Fruit fly (Drosophila melanogaster): ENCODE results near the gene Cdk2.

Gene Cdk2

DNA sequence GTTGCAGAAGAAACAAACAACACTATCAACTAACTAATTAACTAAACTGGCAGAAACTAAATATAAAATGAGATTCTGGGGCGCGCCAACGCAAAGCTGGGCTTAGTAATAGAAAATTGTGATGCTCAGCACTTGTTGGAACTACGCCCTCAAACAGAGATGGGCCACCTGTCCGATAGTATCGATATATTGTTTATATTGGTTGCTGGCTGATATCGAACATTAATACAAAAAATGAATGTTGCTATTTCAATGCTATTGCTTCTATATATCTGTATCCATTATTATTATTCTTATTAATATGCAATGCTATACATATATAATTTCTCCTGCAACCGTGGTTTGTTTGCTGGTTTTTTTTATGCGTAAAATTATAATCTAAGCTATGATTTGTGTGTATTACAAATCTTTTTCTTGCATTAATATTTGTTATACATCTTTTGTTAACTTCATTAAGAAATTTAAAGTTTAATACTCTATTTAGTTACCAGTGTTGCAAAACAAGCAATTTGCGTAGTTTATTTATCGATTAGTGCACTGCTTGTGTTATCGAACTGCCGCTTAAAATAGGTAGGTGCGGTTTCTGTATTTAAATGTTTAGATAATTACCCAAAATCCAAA lies 26.9 kb downstream of the Cdk2 start, which contains the start of gene CG31195:
Gene CG31195, minus strand, starts transcription at position 195 of the 621 bp plus-strand sequence.
- TF ChIP-seq usp (GFP tag; optimal IDR thresholded peaks at IDR 0.05) = no peak
- no peak for TF ChIP-seq pan (optimal IDR thresholded peaks at IDR 0.05)
- no peak for TF ChIP-seq CG8478 (optimal IDR thresholded peaks at IDR 0.05)
- TF ChIP-seq psq (optimal IDR thresholded peaks at IDR 0.05) = no peak
- TF ChIP-seq Dll (optimal IDR thresholded peaks at IDR 0.05) = no peak
- no peak for TF ChIP-seq EcR (GFP tag; optimal IDR thresholded peaks at IDR 0.05)

DNA sequence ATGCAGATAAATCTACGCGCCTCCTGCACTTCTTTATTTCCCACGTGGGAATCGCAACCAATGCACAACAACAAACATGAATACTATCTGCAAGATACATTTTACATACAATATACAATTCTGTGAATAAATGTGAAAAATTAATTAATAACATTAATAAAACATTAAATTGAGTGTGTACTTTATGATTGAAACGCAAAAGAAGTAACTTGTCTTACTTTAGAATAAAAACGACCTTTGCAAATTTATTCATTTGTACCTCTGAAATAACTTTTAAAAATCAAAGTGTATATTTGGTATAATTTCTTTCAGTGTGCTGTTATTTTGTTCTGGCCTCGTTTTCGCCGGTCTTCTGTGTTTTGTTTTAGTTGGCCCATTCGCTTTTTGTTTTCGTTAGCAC lies 28.6 kb downstream of the Cdk2 start:
- no peak for TF ChIP-seq psq (optimal IDR thresholded peaks at IDR 0.05)
- TF ChIP-seq CG8478 (optimal IDR thresholded peaks at IDR 0.05) = no peak
- no peak for TF ChIP-seq EcR (GFP tag; optimal IDR thresholded peaks at IDR 0.05)
- no peak for TF ChIP-seq pan (optimal IDR thresholded peaks at IDR 0.05)
- no peak for TF ChIP-seq usp (GFP tag; optimal IDR thresholded peaks at IDR 0.05)
- no peak for TF ChIP-seq Dll (optimal IDR thresholded peaks at IDR 0.05)

DNA sequence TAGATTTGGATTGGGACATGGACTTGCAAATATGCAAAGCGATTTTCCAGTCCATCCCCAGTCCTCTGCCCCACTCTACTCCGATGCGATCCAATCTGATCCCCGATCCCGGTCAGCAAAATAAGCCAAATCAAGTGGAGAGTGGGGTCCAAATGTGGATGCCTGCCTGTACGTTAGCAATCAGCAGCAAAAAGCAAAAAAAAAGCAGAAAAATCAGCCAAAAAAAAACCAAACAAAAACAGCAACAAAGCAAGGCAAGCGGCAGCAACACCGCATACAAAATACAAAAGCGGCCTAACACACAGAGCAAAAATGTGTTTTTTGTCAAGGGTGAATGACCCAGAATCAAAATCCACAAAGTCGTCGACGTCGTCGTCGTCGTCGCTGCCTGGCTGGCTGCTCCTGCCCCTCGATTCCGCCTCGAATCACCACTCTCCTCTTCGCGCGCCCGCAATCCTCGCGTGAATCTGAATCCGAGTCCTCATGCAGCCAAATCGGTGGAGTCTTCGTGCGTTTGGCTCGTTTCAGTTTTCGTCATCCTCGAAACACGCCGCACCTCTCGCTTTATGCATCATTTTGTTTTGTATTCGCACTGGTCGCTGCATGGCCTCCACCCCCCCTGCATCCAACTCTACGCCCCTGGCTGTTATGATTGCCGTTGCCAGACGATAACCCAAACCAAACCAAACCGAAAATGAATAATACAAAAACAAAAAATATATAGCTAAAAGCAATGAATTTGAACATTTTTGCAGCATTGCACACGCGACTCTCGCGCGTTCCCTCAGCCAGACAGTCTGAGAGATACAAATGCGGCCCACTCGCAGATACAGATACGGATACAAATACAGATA lies 30.1 kb downstream of the Cdk2 start:
- TF ChIP-seq EcR (GFP tag; optimal IDR thresholded peaks at IDR 0.05) = peak; percentile 88 to 90
- TF ChIP-seq CG8478 (optimal IDR thresholded peaks at IDR 0.05) = no peak

DNA sequence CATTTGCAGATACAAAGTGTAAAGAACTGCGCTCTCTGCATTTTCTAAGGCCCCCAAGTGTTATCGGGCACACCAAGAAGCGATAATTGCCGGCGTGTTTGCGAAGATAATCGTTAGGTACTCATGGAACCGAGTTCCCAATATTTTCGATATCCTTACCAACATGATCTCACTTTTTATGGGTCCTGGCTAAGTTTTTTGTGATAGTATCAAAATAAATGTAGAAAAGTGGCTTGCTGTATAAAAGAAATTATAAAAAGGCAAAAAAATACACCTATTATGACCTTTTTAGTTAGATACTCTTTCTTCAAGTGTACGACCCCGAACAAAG lies 30.7 kb downstream of the Cdk2 start:
- TF ChIP-seq psq (optimal IDR thresholded peaks at IDR 0.05) (no peak), usp (GFP tag; optimal IDR thresholded peaks at IDR 0.05) (no peak), Dll (optimal IDR thresholded peaks at IDR 0.05) (no peak), CG8478 (optimal IDR thresholded peaks at IDR 0.05) (no peak), EcR (GFP tag; optimal IDR thresholded peaks at IDR 0.05) (no peak), pan (optimal IDR thresholded peaks at IDR 0.05) (no peak)

DNA sequence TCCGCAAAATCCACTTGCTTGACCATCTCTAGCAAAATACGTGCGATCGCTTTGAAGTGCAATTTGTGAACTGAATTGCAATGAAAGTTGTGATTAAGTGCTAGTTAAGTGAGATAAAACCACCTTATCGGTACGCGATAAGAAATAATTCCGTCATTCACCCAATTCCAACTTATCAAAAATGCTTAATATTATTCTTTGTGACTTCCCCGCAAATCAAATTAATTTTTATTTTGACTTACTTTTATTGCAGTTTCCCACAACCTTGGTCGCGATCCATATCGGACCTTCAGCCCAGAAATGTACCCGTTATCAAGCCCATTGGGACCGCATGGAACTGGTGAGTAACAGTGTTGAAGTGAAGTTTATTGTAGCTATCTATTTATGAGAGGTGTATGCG lies 37.1 kb downstream of the Cdk2 start, which contains the start of gene Takl1:
Gene Takl1, minus strand, starts transcription at position 59 of the 400 bp plus-strand sequence.
- no peak for TF ChIP-seq pan (optimal IDR thresholded peaks at IDR 0.05)
- TF ChIP-seq usp (GFP tag; optimal IDR thresholded peaks at IDR 0.05) = no peak
- no peak for TF ChIP-seq EcR (GFP tag; optimal IDR thresholded peaks at IDR 0.05)
- no peak for TF ChIP-seq Dll (optimal IDR thresholded peaks at IDR 0.05)
- no peak for TF ChIP-seq CG8478 (optimal IDR thresholded peaks at IDR 0.05)
- TF ChIP-seq psq (optimal IDR thresholded peaks at IDR 0.05) = no peak

DNA sequence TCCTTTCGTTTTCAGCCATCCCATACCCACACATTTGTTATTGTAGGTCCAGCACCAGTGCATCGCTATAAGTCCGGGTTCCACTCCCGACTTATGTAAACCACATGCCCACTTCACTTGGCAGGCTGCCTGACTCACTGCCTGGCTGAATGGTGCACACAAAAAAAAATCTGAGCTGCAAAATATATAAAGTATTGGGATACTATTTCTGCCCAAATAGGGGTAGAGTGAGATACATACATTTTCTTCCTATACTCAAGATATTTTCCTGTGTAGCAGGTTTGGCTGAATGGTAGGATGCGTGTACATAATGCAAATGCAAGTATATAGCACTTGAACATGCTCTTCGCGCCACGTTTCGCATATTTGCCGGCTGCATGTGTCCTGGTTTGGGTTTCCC lies 37.8 kb downstream of the Cdk2 start:
- no peak for TF ChIP-seq Dll (optimal IDR thresholded peaks at IDR 0.05)
- no peak for TF ChIP-seq usp (GFP tag; optimal IDR thresholded peaks at IDR 0.05)
- TF ChIP-seq EcR (GFP tag; optimal IDR thresholded peaks at IDR 0.05) = no peak
- no peak for TF ChIP-seq pan (optimal IDR thresholded peaks at IDR 0.05)
- TF ChIP-seq psq (optimal IDR thresholded peaks at IDR 0.05) = no peak
- TF ChIP-seq CG8478 (optimal IDR thresholded peaks at IDR 0.05) = no peak

DNA sequence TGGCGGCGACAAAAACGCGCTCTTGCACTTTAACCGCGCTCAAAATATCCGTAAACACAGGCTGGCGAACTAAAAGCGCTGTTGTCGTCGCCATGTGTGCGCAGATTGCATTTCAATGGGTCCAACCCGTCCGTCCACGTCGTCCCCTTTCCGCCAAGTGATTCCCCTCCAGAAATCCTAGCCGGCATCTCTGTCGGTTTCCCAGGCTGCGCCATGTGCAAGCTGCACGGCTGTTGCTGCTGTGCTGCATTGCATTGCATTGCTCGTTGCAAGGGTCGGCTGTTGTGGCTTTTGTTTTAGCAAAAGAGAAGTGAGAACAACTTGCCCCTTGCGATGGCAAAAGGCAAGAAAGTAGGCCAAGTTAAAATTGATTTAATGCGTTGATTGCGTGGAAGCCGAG lies 38.7 kb downstream of the Cdk2 start:
- TF ChIP-seq usp (GFP tag; optimal IDR thresholded peaks at IDR 0.05) (no peak), pan (optimal IDR thresholded peaks at IDR 0.05) (no peak), EcR (GFP tag; optimal IDR thresholded peaks at IDR 0.05) (no peak), CG8478 (optimal IDR thresholded peaks at IDR 0.05) (no peak), psq (optimal IDR thresholded peaks at IDR 0.05) (no peak), Dll (optimal IDR thresholded peaks at IDR 0.05) (no peak)

DNA sequence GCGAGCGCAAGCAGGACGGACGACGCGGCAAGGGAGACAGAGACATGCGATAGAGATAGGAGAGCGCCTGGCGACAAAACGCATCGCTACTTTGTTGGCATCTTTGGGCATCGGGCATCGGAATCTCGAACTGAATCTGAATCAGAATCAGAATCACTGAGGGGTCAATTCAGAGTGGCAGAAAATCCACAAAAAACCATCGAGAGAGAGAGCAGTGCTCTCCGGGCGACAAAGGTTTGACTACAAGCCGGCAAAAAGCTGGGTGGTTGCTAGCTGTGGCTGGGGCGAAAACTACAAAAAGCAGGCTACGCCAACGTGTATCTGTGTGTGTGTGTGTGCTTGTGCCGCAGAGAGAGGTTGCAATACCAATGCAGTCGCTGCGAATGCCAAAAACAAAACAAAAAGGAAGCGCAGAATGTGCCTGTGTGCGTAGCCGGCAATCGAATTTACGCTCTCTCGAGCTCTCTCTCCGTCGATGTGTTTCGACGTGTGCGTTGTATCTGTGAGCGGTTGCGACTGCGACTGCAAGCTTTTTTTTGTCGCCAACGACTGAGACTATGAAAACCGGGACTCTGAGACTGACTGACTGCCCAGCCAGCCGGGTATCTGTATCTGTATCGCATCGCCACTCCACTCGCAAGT lies 43.0 kb downstream of the Cdk2 start:
- TF ChIP-seq EcR (GFP tag; optimal IDR thresholded peaks at IDR 0.05) = peak in 1 of 2 experiments; percentile 58
- peak; percentile 89 for TF ChIP-seq Dll (optimal IDR thresholded peaks at IDR 0.05)
- peak; percentile 2 for TF ChIP-seq CG8478 (optimal IDR thresholded peaks at IDR 0.05)
- no peak for TF ChIP-seq pan (optimal IDR thresholded peaks at IDR 0.05)
- no peak for TF ChIP-seq usp (GFP tag; optimal IDR thresholded peaks at IDR 0.05)
- TF ChIP-seq psq (optimal IDR thresholded peaks at IDR 0.05) = no peak

DNA sequence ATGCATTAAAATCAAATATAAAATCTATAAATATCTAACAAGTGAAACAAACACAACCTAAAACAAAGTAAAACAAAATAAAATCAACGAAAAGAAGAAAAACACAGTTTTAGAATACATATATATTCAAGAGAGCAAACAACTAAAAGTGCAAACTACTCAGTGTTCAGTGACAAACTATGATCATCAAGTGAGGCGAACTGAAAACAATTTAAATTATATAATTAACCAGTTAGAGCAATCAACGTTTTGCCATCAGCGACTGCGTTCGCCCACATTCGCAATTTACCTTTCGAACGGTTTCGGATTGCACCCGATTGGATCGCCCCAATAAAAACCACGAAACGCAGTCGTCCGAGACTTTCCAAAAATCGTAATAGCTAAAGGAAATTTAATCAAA lies 44.1 kb downstream of the Cdk2 start:
- no peak for TF ChIP-seq CG8478 (optimal IDR thresholded peaks at IDR 0.05)
- no peak for TF ChIP-seq usp (GFP tag; optimal IDR thresholded peaks at IDR 0.05)
- no peak for TF ChIP-seq EcR (GFP tag; optimal IDR thresholded peaks at IDR 0.05)
- no peak for TF ChIP-seq pan (optimal IDR thresholded peaks at IDR 0.05)
- no peak for TF ChIP-seq Dll (optimal IDR thresholded peaks at IDR 0.05)
- TF ChIP-seq psq (optimal IDR thresholded peaks at IDR 0.05) = no peak

DNA sequence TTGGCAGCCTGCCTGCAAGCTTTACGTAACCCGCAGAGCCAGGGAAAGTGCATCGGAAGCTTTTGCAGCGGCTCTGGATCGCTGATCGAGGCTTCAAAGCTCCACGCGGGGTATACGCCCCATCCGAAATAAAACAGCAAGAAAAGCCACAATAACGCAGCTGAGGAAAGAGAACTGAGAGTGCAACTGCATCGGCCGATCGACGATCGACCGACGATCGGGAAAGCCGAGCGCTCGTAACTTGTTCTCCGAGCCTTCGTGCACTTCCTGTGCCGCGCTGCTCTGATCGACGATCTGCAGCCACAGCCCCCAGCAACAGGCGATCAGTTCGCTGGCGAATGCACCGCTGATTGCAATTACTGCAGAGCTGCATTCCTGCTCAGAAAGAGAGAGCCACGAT lies 44.5 kb downstream of the Cdk2 start:
- TF ChIP-seq Dll (optimal IDR thresholded peaks at IDR 0.05) = peak; percentile 40
- TF ChIP-seq psq (optimal IDR thresholded peaks at IDR 0.05) = no peak

DNA sequence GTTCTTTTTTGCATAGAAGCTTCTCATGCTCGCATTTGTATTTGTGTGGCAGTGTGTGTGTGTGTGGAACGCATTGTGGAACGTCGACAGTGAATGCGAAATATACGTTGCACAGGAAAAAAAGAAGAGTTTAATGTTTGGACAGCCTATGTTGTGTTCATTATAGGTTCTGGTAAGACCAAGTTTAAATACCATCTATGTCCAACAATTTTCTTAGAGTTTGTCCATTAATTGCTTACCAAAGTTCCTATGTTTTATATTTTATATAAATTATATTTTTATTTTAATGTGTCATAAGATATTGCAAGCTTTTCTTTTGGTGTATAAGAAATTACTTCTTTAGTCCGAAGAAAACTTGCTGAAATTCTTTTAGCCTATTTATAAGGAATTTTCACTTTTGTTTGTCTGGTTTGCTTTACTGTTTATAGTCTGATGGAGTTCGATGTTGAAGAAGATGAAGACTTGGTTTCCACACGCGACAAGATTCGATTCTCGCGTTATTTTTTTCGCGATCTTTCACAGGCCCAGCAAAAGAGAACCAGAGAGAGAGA lies 46.8 kb downstream of the Cdk2 start:
- TF ChIP-seq Dll (optimal IDR thresholded peaks at IDR 0.05) (no peak), psq (optimal IDR thresholded peaks at IDR 0.05) (no peak), CG8478 (optimal IDR thresholded peaks at IDR 0.05) (no peak), pan (optimal IDR thresholded peaks at IDR 0.05) (no peak), usp (GFP tag; optimal IDR thresholded peaks at IDR 0.05) (no peak), EcR (GFP tag; optimal IDR thresholded peaks at IDR 0.05) (no peak)

DNA sequence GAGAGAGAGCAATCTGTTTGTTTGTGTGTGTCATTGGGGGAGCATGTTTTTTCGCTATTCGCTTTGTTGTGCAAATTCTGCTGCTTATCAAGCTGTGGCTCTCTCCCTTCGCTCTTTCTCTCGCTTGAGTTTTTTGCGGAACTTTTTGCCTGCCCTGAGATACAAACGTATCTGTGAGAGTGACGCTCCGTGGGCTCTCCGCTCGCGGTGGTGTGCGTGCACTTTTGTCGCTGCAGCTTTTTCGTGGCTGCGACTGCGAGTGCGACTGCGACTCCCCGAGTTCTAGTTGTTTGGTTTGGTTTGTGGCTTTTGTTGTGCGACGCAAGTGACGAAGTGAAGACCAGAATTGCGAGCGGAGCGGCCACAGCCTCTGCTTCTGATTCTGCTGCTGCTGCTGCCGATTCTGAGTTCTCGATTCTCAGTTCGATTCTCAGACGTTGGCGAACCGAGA lies 47.3 kb downstream of the Cdk2 start:
- TF ChIP-seq usp (GFP tag; optimal IDR thresholded peaks at IDR 0.05) = no peak
- TF ChIP-seq Dll (optimal IDR thresholded peaks at IDR 0.05) = peak; percentile 99
